Worm (Caenorhabditis elegans) whole organism, young adult: ENCODE results near the gene cpr-9.

Source experiments
- gei-17 ChIP-seq: fragments of 200-800 bp; sonication (Bioruptor generic); optimal IDR thresholded peaks from 2 replicates; lab custom pipeline; 2018; ENCODE audit warnings: mild to moderate bottlenecking, missing genetic modification characterization, missing compliant biosample characterization
- madf-3 ChIP-seq: fragments of 200-800 bp; sonication (Bioruptor generic); IDR thresholded peaks from 2 replicates; pipeline ENCODE4 v1.3.6; 2022; ENCODE audit warnings: missing genetic modification reagents, missing genetic modification characterization, missing compliant biosample characterization
- unc-130 ChIP-seq: sonication (generic microtip); optimal IDR thresholded peaks from 2 replicates; lab custom pipeline; 2016; ENCODE audit warnings: missing genetic modification reagents, missing genetic modification characterization, missing compliant biosample characterization

ce11 chrV:12038783-12039182 is 35.9 kb downstream of the cpr-9 start:
- no peak for TF ChIP-seq gei-17
- no peak for TF ChIP-seq madf-3 (GFP tag; lab: Robert Waterston, UW)
- no peak for TF ChIP-seq unc-130 (GFP tag; lab: Kevin White, UChicago)
